Worm (Caenorhabditis elegans) whole organism, late embryonic: ENCODE data around the gene pgp-9.

Source experiments
- C38D4.7 ChIP-seq: fragments of 200-800 bp; sonication (Bioruptor generic); optimal IDR thresholded peaks from 2 replicates; lab custom pipeline; 2018; ENCODE audit warnings: mild to moderate bottlenecking, missing genetic modification characterization, moderate library complexity, missing compliant biosample characterization
- K09A11.1 ChIP-seq: sonication (generic microtip); optimal IDR thresholded peaks from 2 replicates; lab custom pipeline; 2017; ENCODE audit warnings: antibody characterized with exemption, mild to moderate bottlenecking, missing genetic modification characterization, missing compliant biosample characterization; ENCODE audit not compliant: insufficient read depth
- T23F11.4 ChIP-seq: fragments of 200-800 bp; sonication (Bioruptor generic); optimal IDR thresholded peaks from 2 replicates; lab custom pipeline; 2018; ENCODE audit warnings: mild to moderate bottlenecking, missing genetic modification characterization, missing compliant biosample characterization
- ahr-1 ChIP-seq: sonication (generic microtip); optimal IDR thresholded peaks from 2 replicates; lab custom pipeline; 2016; ENCODE audit warnings: missing genetic modification characterization, missing compliant biosample characterization
- ceh-14 ChIP-seq: sonication (generic microtip); optimal IDR thresholded peaks from 2 replicates; lab custom pipeline; 2016; ENCODE audit warnings: missing genotype, missing genetic modification characterization, missing compliant biosample characterization
- ceh-18 ChIP-seq: sonication (generic microtip); optimal IDR thresholded peaks from 2 replicates; lab custom pipeline; 2016; ENCODE audit warnings: missing genetic modification characterization, missing compliant biosample characterization
- ceh-19 ChIP-seq: fragments of 200-800 bp; sonication (Bioruptor generic); optimal IDR thresholded peaks from 2 replicates; lab custom pipeline; 2018; ENCODE audit warnings: mild to moderate bottlenecking, missing genetic modification characterization, missing compliant biosample characterization
- ceh-22 ChIP-seq: sonication (generic microtip); optimal IDR thresholded peaks from 2 replicates; lab custom pipeline; 2017; ENCODE audit warnings: missing biosample characterization, missing genetic modification characterization
- ceh-24 ChIP-seq: sonication (generic microtip); optimal IDR thresholded peaks from 2 replicates; lab custom pipeline; 2016; ENCODE audit warnings: mild to moderate bottlenecking, missing genetic modification characterization, missing compliant biosample characterization
- ceh-31 ChIP-seq: sonication (generic microtip); optimal IDR thresholded peaks from 2 replicates; lab custom pipeline; 2016; ENCODE audit warnings: missing genetic modification characterization, missing compliant biosample characterization
- ceh-48 ChIP-seq: sonication (generic microtip); optimal IDR thresholded peaks from 2 replicates; lab custom pipeline; 2016; ENCODE audit warnings: missing genetic modification characterization, inconsistent platforms, missing compliant biosample characterization
- che-1 ChIP-seq: sonication (generic microtip); optimal IDR thresholded peaks from 2 replicates; lab custom pipeline; 2016; ENCODE audit warnings: mild to moderate bottlenecking, missing genetic modification characterization, missing compliant biosample characterization
- dmd-4 ChIP-seq: sonication (generic microtip); optimal IDR thresholded peaks from 2 replicates; lab custom pipeline; 2016; ENCODE audit warnings: borderline replicate concordance, missing genetic modification characterization, missing compliant biosample characterization
- ets-4 ChIP-seq: sonication (generic microtip); optimal IDR thresholded peaks from 2 replicates; lab custom pipeline; 2016; ENCODE audit warnings: missing genetic modification characterization, missing compliant biosample characterization
- fkh-10 ChIP-seq: fragments of 150-350 bp; optimal IDR thresholded peaks from 2 replicates; lab custom pipeline; 2014; ENCODE audit warnings: missing biosample characterization, missing genetic modification reagents, missing genetic modification characterization
- gmeb-2 ChIP-seq: sonication (generic microtip); optimal IDR thresholded peaks from 2 replicates; lab custom pipeline; 2016; ENCODE audit warnings: missing genetic modification characterization, inconsistent platforms, missing compliant biosample characterization
- hlh-15 ChIP-seq: sonication (generic microtip); optimal IDR thresholded peaks from 2 replicates; lab custom pipeline; 2016; ENCODE audit warnings: missing genetic modification characterization, missing compliant biosample characterization
- hlh-30 ChIP-seq: sonication (generic microtip); optimal IDR thresholded peaks from 2 replicates; lab custom pipeline; 2017; ENCODE audit warnings: antibody characterized with exemption, missing genetic modification characterization, missing compliant biosample characterization; ENCODE audit not compliant: insufficient read depth
- hlh-6 ChIP-seq: sonication (generic microtip); optimal IDR thresholded peaks from 2 replicates; lab custom pipeline; 2016; ENCODE audit warnings: missing genotype, missing genetic modification characterization, missing compliant biosample characterization
- hlh-8 ChIP-seq: sonication (generic microtip); optimal IDR thresholded peaks from 2 replicates; lab custom pipeline; 2016; ENCODE audit warnings: missing genotype, missing genetic modification characterization, missing compliant biosample characterization
- lin-11 ChIP-seq: fragments of 200-800 bp; sonication (Bioruptor generic); optimal IDR thresholded peaks from 2 replicates; lab custom pipeline; 2018; ENCODE audit warnings: mild to moderate bottlenecking, missing genetic modification characterization, missing compliant biosample characterization
- nfya-1 ChIP-seq: sonication (generic microtip); optimal IDR thresholded peaks from 2 replicates; lab custom pipeline; 2017; ENCODE audit warnings: missing genetic modification characterization, mild to moderate bottlenecking, missing compliant biosample characterization, antibody characterized with exemption, moderate library complexity
- nhr-11 ChIP-seq: fragments of 150-350 bp; optimal IDR thresholded peaks from 2 replicates; lab custom pipeline; 2014; ENCODE audit warnings: missing biosample characterization, missing genetic modification characterization
- npax-4 ChIP-seq: sonication (generic microtip); optimal IDR thresholded peaks from 2 replicates; lab custom pipeline; 2016; ENCODE audit warnings: missing genetic modification characterization, missing compliant biosample characterization
- odd-2 ChIP-seq: sonication (generic microtip); optimal IDR thresholded peaks from 2 replicates; lab custom pipeline; 2017; ENCODE audit warnings: antibody characterized with exemption, mild to moderate bottlenecking, missing genetic modification characterization, missing compliant biosample characterization
- pag-3 ChIP-seq: sonication (generic microtip); optimal IDR thresholded peaks from 2 replicates; lab custom pipeline; 2016; ENCODE audit warnings: missing compliant biosample characterization, missing genetic modification characterization, borderline replicate concordance
- pha-2 ChIP-seq: sonication (generic microtip); optimal IDR thresholded peaks from 2 replicates; lab custom pipeline; 2017; ENCODE audit warnings: mild to moderate bottlenecking, missing genetic modification characterization, missing compliant biosample characterization
- pqm-1 ChIP-seq: sonication (generic microtip); optimal IDR thresholded peaks from 2 replicates; lab custom pipeline; 2016; ENCODE audit warnings: missing genetic modification characterization, missing compliant biosample characterization
- sdc-2 ChIP-seq: sonication (generic microtip); optimal IDR thresholded peaks from 2 replicates; lab custom pipeline; 2016; ENCODE audit warnings: missing genotype, missing genetic modification characterization, missing compliant biosample characterization
- sox-4 ChIP-seq: sonication (generic microtip); optimal IDR thresholded peaks from 2 replicates; lab custom pipeline; 2017; ENCODE audit warnings: mild to moderate bottlenecking, missing genetic modification characterization, inconsistent platforms, missing compliant biosample characterization
- syd-9 ChIP-seq: sonication (generic microtip); optimal IDR thresholded peaks from 2 replicates; lab custom pipeline; 2016; ENCODE audit warnings: mild to moderate bottlenecking, missing genetic modification characterization, moderate library complexity, missing compliant biosample characterization
- unc-55 ChIP-seq: sonication (generic microtip); optimal IDR thresholded peaks from 2 replicates; lab custom pipeline; 2017; ENCODE audit warnings: missing biosample characterization, missing genetic modification reagents, missing genetic modification characterization
- unc-86 ChIP-seq: sonication (generic microtip); optimal IDR thresholded peaks from 2 replicates; lab custom pipeline; 2016; ENCODE audit warnings: missing genetic modification characterization, missing compliant biosample characterization
- zip-5 ChIP-seq: sonication (generic microtip); optimal IDR thresholded peaks from 2 replicates; lab custom pipeline; 2016; ENCODE audit warnings: missing genetic modification characterization, missing compliant biosample characterization

Gene pgp-9

ce11 chrV:17777624-17778023, 21.9 kb downstream of the pgp-9 start, which contains the start of gene C47A10.12:
Gene C47A10.12 (plus strand): TSS chrV:17777924.
- TF ChIP-seq ceh-14 (tag; lab: Kevin White, UChicago) (no peak), ceh-18 (tag; lab: Kevin White, UChicago) (no peak), C38D4.7 (GFP tag; lab: Kevin White, UChicago) (no peak), nfya-1 (tag; lab: Kevin White, UChicago) (no peak), lin-11 (tag; lab: Kevin White, UChicago) (no peak), T23F11.4 (no peak), pag-3 (tag; lab: Kevin White, UChicago) (no peak), odd-2 (no peak), sdc-2 (tag; lab: Kevin White, UChicago) (no peak), pha-2 (no peak), ceh-31 (no peak), syd-9 (tag; lab: Kevin White, UChicago) (no peak), sox-4 (no peak), hlh-8 (tag; lab: Kevin White, UChicago) (no peak), unc-86 (tag; lab: Kevin White, UChicago) (no peak), npax-4 (tag; lab: Kevin White, UChicago) (no peak), che-1 (tag; lab: Kevin White, UChicago) (no peak), dmd-4 (tag; lab: Kevin White, UChicago) (no peak)

ce11 chrV:17780285-17780684, 24.6 kb downstream of the pgp-9 start:
- TF ChIP-seq ahr-1 (tag; lab: Kevin White, UChicago), result no peak
- no peak for TF ChIP-seq pqm-1 (tag; lab: Kevin White, UChicago)
- TF ChIP-seq pha-2, result no peak
- TF ChIP-seq zip-5 (tag; lab: Kevin White, UChicago), result no peak
- no peak for TF ChIP-seq hlh-30 (tag; lab: Kevin White, UChicago)
- TF ChIP-seq ceh-24 (tag; lab: Kevin White, UChicago), result no peak
- no peak for TF ChIP-seq ceh-19 (GFP tag; lab: Kevin White, UChicago)
- no peak for TF ChIP-seq gmeb-2 (tag; lab: Kevin White, UChicago)
- no peak for TF ChIP-seq ceh-48 (tag; lab: Kevin White, UChicago)
- no peak for TF ChIP-seq K09A11.1
- no peak for TF ChIP-seq npax-4 (tag; lab: Kevin White, UChicago)
- TF ChIP-seq unc-55 (GFP tag; lab: Kevin White, UChicago), result no peak
- no peak for TF ChIP-seq ceh-18 (tag; lab: Kevin White, UChicago)

- TF ChIP-seq hlh-30 (tag; lab: Kevin White, UChicago), result no peak
- TF ChIP-seq hlh-8 (tag; lab: Kevin White, UChicago), result no peak
- TF ChIP-seq dmd-4 (tag; lab: Kevin White, UChicago), result no peak
- no peak for TF ChIP-seq syd-9 (tag; lab: Kevin White, UChicago)
- TF ChIP-seq C38D4.7 (GFP tag; lab: Kevin White, UChicago), result no peak
- TF ChIP-seq nhr-11, result no peak
- no peak for TF ChIP-seq ceh-22 (tag; lab: Kevin White, UChicago)
- no peak for TF ChIP-seq pqm-1 (tag; lab: Kevin White, UChicago)
- no peak for TF ChIP-seq zip-5 (tag; lab: Kevin White, UChicago)
- no peak for TF ChIP-seq hlh-6 (tag; lab: Kevin White, UChicago)
- TF ChIP-seq ets-4 (tag; lab: Kevin White, UChicago), result no peak
- TF ChIP-seq, all 69 proteins: peak for 0
Observed at ce11 chrV:17783542-17783941, 27.9 kb downstream of the pgp-9 start, which contains the start of gene srab-12. Gene srab-12 (minus strand): TSS chrV:17783642.

- TF ChIP-seq gmeb-2 (tag; lab: Kevin White, UChicago), result no peak
Observed at ce11 chrV:17784363-17784762, 28.7 kb downstream of the pgp-9 start.

ce11 chrV:17790191-17790590, 34.5 kb downstream of the pgp-9 start, which contains the start of gene srh-290:
Gene srh-290 (plus strand): TSS chrV:17790491.
- no peak for TF ChIP-seq fkh-10 (GFP tag; lab: Kevin White, UChicago)
- TF ChIP-seq hlh-15 (tag; lab: Kevin White, UChicago), result no peak
- no peak for TF ChIP-seq dmd-4 (tag; lab: Kevin White, UChicago)
- TF ChIP-seq, all 69 proteins: peak for 0
